Worm (Caenorhabditis elegans): Measurements from ENCODE around the gene abt-4.

The abt-4 gene

ce11 chrV:347561-348345, 17.2 kb upstream of the abt-4 start:
- no peak for TF ChIP-seq nhr-77 (tag; optimal IDR thresholded peaks at IDR 0.05)
- no peak for TF ChIP-seq zag-1 (tag; optimal IDR thresholded peaks at IDR 0.05)
- TF ChIP-seq elt-1 (tag; optimal IDR thresholded peaks at IDR 0.05) = no peak
- no peak for TF ChIP-seq elt-2 (tag; optimal IDR thresholded peaks at IDR 0.05)
- TF ChIP-seq jun-1 (tag; optimal IDR thresholded peaks at IDR 0.05) = no peak
- no peak for TF ChIP-seq nhr-23 (tag; optimal IDR thresholded peaks at IDR 0.05)

ce11 chrV:346005-346404, 15.5 kb upstream of the abt-4 start:
- no peak for TF ChIP-seq R02D3.7 (tag; optimal IDR thresholded peaks at IDR 0.05)
- TF ChIP-seq egl-27 (tag; optimal IDR thresholded peaks at IDR 0.05) = no peak
- no peak for TF ChIP-seq sea-2 (GFP tag; optimal IDR thresholded peaks at IDR 0.05)
- no peak for TF ChIP-seq nhr-237 (tag; optimal IDR thresholded peaks at IDR 0.05)
- TF ChIP-seq hmg-11 (tag; optimal IDR thresholded peaks at IDR 0.05) = no peak
- TF ChIP-seq ceh-82 (tag; optimal IDR thresholded peaks at IDR 0.05) = no peak
- TF ChIP-seq lsy-12 (tag; optimal IDR thresholded peaks at IDR 0.05) = no peak
- TF ChIP-seq nhr-23 (tag; optimal IDR thresholded peaks at IDR 0.05) = no peak
- no peak for TF ChIP-seq nhr-67 (tag; optimal IDR thresholded peaks at IDR 0.05)
- TF ChIP-seq nhr-12 (tag; optimal IDR thresholded peaks at IDR 0.05) = no peak
- TF ChIP-seq pha-4 (tag; optimal IDR thresholded peaks at IDR 0.05) = no peak

- TF ChIP-seq mdl-1 (tag; optimal IDR thresholded peaks at IDR 0.05) = no peak
Observed at ce11 chrV:343546-343945, 13.0 kb upstream of the abt-4 start.

ce11 chrV:343128-343527, 12.6 kb upstream of the abt-4 start, which contains the start of gene wago-10:
Gene wago-10 (plus strand): TSS chrV:343428.
- TF ChIP-seq pha-4 (tag; optimal IDR thresholded peaks at IDR 0.05) = no peak
- no peak for TF ChIP-seq egl-27 (tag; optimal IDR thresholded peaks at IDR 0.05)

- no peak for TF ChIP-seq unc-39 (tag; optimal IDR thresholded peaks at IDR 0.05)
- no peak for TF ChIP-seq nhr-11 (tag; optimal IDR thresholded peaks at IDR 0.05)
- TF ChIP-seq lin-15B (tag; optimal IDR thresholded peaks at IDR 0.05) = no peak
- TF ChIP-seq nhr-12 (tag; optimal IDR thresholded peaks at IDR 0.05) = no peak
- no peak for TF ChIP-seq nhr-67 (tag; optimal IDR thresholded peaks at IDR 0.05)
- TF ChIP-seq unc-62 (GFP tag; optimal IDR thresholded peaks at IDR 0.05) = no peak
- TF ChIP-seq egl-5 (tag; optimal IDR thresholded peaks at IDR 0.05) = no peak
- no peak for TF ChIP-seq snpc-4 (tag; optimal IDR thresholded peaks at IDR 0.05)
- TF ChIP-seq nhr-76 (tag; optimal IDR thresholded peaks at IDR 0.05) = no peak
- no peak for TF ChIP-seq nhr-77 (tag; optimal IDR thresholded peaks at IDR 0.05)
- no peak for TF ChIP-seq eor-1 (tag; optimal IDR thresholded peaks at IDR 0.05)
- TF ChIP-seq jun-1 (tag; optimal IDR thresholded peaks at IDR 0.05) = no peak
- no peak for TF ChIP-seq elt-1 (tag; optimal IDR thresholded peaks at IDR 0.05)
- no peak for TF ChIP-seq nhr-23 (tag; optimal IDR thresholded peaks at IDR 0.05)
- TF ChIP-seq lin-39 (tag; optimal IDR thresholded peaks at IDR 0.05) = no peak
- TF ChIP-seq skn-1 (tag; optimal IDR thresholded peaks at IDR 0.05) = no peak
- no peak for TF ChIP-seq pqm-1 (tag; optimal IDR thresholded peaks at IDR 0.05)
- no peak for TF ChIP-seq ama-1 (optimal IDR thresholded peaks at IDR 0.05)
- TF ChIP-seq ztf-11 (tag; optimal IDR thresholded peaks at IDR 0.05) = no peak
- TF ChIP-seq egl-27 (tag; optimal IDR thresholded peaks at IDR 0.05) = no peak
Observed at ce11 chrV:342346-342745, 11.8 kb upstream of the abt-4 start.

- TF ChIP-seq pha-4 (tag; optimal IDR thresholded peaks at IDR 0.05) (no peak), nhr-43 (tag; optimal IDR thresholded peaks at IDR 0.05; ENCODE audit: poor library complexity, severe bottlenecking) (no peak), egl-27 (tag; optimal IDR thresholded peaks at IDR 0.05) (no peak), tbx-2 (tag; optimal IDR thresholded peaks at IDR 0.05) (no peak), nhr-11 (tag; optimal IDR thresholded peaks at IDR 0.05) (no peak), fkh-2 (tag; optimal IDR thresholded peaks at IDR 0.05) (no peak), snpc-4 (tag; optimal IDR thresholded peaks at IDR 0.05) (no peak), nfya-1 (tag; optimal IDR thresholded peaks at IDR 0.05; ENCODE audit: insufficient read depth) (no peak), nhr-76 (tag; optimal IDR thresholded peaks at IDR 0.05) (no peak)
Observed at ce11 chrV:336350-336749, 5.8 kb upstream of the abt-4 start, which contains the start of gene dmd-8. Gene dmd-8 (minus strand): TSS chrV:336450.
